Fruit fly (Drosophila melanogaster) S2 (cell line): ENCODE measurements around the gene GstD7.

Source experiments
- CG8478 ChIP-seq: fragments of >200 bp; optimal IDR thresholded peaks from 2 replicates; lab custom pipeline; 2018
- CTCF ChIP-seq, 2 experiments: fragments of >200 bp; optimal IDR thresholded peaks; 2 replicates each; lab custom pipeline; 2018

- TF ChIP-seq CG8478 (lab: Kevin White, UChicago) (no peak), CTCF (optimal IDR thresholded peaks at IDR 0.05; lab: Kevin White, UChicago) (no peak)
Measured at dm6 chr3R:12398054-12398453, 19.8 kb downstream of the GstD7 start.
